Fruit fly (Drosophila melanogaster) S2 (cell line): ENCODE measurements around the gene Taf1.

Source experiments
- CG8478 ChIP-seq: fragments of >200 bp; optimal IDR thresholded peaks from 2 replicates; lab custom pipeline; 2018
- CTCF ChIP-seq, 2 experiments: fragments of >200 bp; optimal IDR thresholded peaks; 2 replicates each; lab custom pipeline; 2018

dm6 chr3R:6627800-6628199, 18.9 kb upstream of the Taf1 start, which contains the start of gene sowi:
- TF ChIP-seq CG8478, result no peak
- no peak for TF ChIP-seq CTCF (optimal IDR thresholded peaks at IDR 0.05; lab: Kevin White, UChicago)
